Worm (Caenorhabditis elegans): ENCODE results near the gene nep-21.

- no peak for TF ChIP-seq him-1 (tag; optimal IDR thresholded peaks at IDR 0.05)
- TF ChIP-seq W03F9.2 (tag; optimal IDR thresholded peaks at IDR 0.05), result no peak
- no peak for TF ChIP-seq dao-5 (tag; optimal IDR thresholded peaks at IDR 0.05)
Measured at ce11 chrV:14256813-14257212, 30.5 kb upstream of the nep-21 start, which contains the start of gene sre-8.
